Fruit fly (Drosophila melanogaster): ENCODE data around the gene CG15258.

CG15258 gene

DNA sequence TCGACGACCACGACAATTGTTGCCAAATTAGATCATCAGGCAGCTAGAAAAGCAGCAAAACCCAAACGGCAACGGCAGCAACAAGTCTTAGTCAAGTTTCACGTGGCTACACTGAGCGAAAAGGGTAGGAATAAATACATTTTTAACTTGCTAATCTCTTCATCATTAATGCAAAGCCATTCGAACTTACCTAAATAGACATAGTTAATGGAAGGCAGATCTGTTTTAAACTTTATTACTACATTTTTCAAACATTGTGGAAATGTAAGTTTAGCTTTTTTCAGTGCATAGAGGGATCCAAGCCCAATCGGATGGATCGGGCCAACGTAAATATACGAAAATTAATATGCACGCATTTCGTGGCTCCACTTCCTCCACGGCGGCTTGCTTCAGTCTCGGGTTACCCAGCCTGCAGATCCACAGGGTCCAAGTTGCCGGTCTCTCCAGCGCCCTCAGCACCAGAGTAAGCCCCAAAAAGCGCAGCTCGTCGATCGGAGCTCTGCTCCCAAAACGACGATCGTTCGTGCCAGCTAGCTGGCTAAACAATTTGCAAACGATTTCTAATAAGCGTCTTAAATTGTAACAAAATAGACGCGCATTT lies 24.1 kb downstream of the CG15258 start (continued):
- TF ChIP-seq CG9727 (GFP tag; optimal IDR thresholded peaks at IDR 0.05) (peak; percentile 35), eyg (GFP tag; optimal IDR thresholded peaks at IDR 0.05) (peak; percentile 3), CTCF (GFP tag; optimal IDR thresholded peaks at IDR 0.05) (no peak), Ssrp (tag; optimal IDR thresholded peaks at IDR 0.05) (peak; percentile 9), pzg (GFP tag; optimal IDR thresholded peaks at IDR 0.05) (no peak), fd64A (GFP tag; optimal IDR thresholded peaks at IDR 0.05) (no peak), dpn (GFP tag; optimal IDR thresholded peaks at IDR 0.05) (peak in 1 of 2 experiments; percentile 1), chm (GFP tag; IDR thresholded peaks at IDR 0.05) (no peak), CG30403 (GFP tag; optimal IDR thresholded peaks at IDR 0.05) (peak; percentile 15), az2 (GFP tag; optimal IDR thresholded peaks at IDR 0.05) (peak; percentile 29), caup (GFP tag; optimal IDR thresholded peaks at IDR 0.05; ENCODE audit: severe bottlenecking) (no peak), CG11093 (GFP tag; IDR thresholded peaks at IDR 0.05) (no peak), CG17802 (tag; optimal IDR thresholded peaks at IDR 0.05) (no peak), Jarid2 (GFP tag; optimal IDR thresholded peaks at IDR 0.05) (no peak), Hsf (GFP tag; optimal IDR thresholded peaks at IDR 0.05) (peak; percentile 7), CG11560 (tag; IDR thresholded peaks at IDR 0.05) (0 out of 3 replicates have a peak, but pooled peaks have one; percentile 36), Pdp1 (GFP tag; optimal IDR thresholded peaks at IDR 0.05) (peak in 1 of 2 experiments; percentile 3), gfzf (GFP tag; optimal IDR thresholded peaks at IDR 0.05) (no peak), CG4820 (GFP tag; optimal IDR thresholded peaks at IDR 0.05) (peak; percentile 29), nmo (GFP tag; optimal IDR thresholded peaks at IDR 0.05) (peak; percentile 29), fd3F (GFP tag; optimal IDR thresholded peaks at IDR 0.05) (no peak), jigr1 (GFP tag; IDR thresholded peaks at IDR 0.05) (no peak), NFAT (GFP tag; IDR thresholded peaks at IDR 0.05) (no peak), lola (GFP tag; optimal IDR thresholded peaks at IDR 0.05) (peak in 1 of 3 experiments; percentile 26), Six4 (GFP tag; optimal IDR thresholded peaks at IDR 0.05) (peak; percentile 4), chn (GFP tag; optimal IDR thresholded peaks at IDR 0.05) (peak; percentile 3), eve (GFP tag; optimal IDR thresholded peaks at IDR 0.05) (no peak), z (GFP tag; IDR thresholded peaks at IDR 0.05) (no peak), TFAM (GFP tag; optimal IDR thresholded peaks at IDR 0.05) (no peak), esg (GFP tag; conservative IDR thresholded peaks at IDR 0.05) (peak; percentile 61), HLH3B (GFP tag; IDR thresholded peaks at IDR 0.05) (0 out of 2 replicates have a peak, but pooled peaks have one; percentile 16), ken (GFP tag; IDR thresholded peaks at IDR 0.05) (no peak), YL-1 (GFP tag; optimal IDR thresholded peaks at IDR 0.05) (no peak), slp2 (GFP tag; optimal IDR thresholded peaks at IDR 0.05) (no peak), Chrac-16 (GFP tag; optimal IDR thresholded peaks at IDR 0.05) (peak; percentile 23), crol (GFP tag; IDR thresholded peaks at IDR 0.05) (no peak), E2f1 (GFP tag; IDR thresholded peaks at IDR 0.05) (no peak), CG2678 (tag; optimal IDR thresholded peaks at IDR 0.05) (no peak), zf30C (GFP tag; optimal IDR thresholded peaks at IDR 0.05) (no peak), tll (GFP tag; optimal IDR thresholded peaks at IDR 0.05) (no peak), CG14050 (GFP tag; IDR thresholded peaks at IDR 0.05) (no peak), CG18262 (tag; optimal IDR thresholded peaks at IDR 0.05) (peak; percentile 41), CG4360 (GFP tag; IDR thresholded peaks at IDR 0.05) (no peak), ssp (GFP tag; IDR thresholded peaks at IDR 0.05) (no peak), Sox102F (GFP tag; optimal IDR thresholded peaks at IDR 0.05) (peak; percentile 41), zfh1 (GFP tag; IDR thresholded peaks at IDR 0.05) (0 out of 3 replicates have a peak, but pooled peaks have one; percentile 31), tio (GFP tag; optimal IDR thresholded peaks at IDR 0.05) (no peak), CG11695 (GFP tag; IDR thresholded peaks at IDR 0.05) (no peak), Ets65A (GFP tag) (peak; percentile 80), Elba2 (GFP tag; optimal IDR thresholded peaks at IDR 0.05) (no peak), CG1603 (tag; optimal IDR thresholded peaks at IDR 0.05) (peak; percentile 62)
